Fruit fly (Drosophila melanogaster) whole organism, embryonic: ENCODE measurements around the gene Polr1D.

Source experiments
- CG10274 ChIP-seq: fragments of 200-800 bp; sonication (Bioruptor generic); optimal IDR thresholded peaks from 3 replicates; lab custom pipeline; 2017; ENCODE audit warnings: missing biosample characterization, mild to moderate bottlenecking, missing genetic modification characterization
- klu ChIP-seq: fragments of 200-800 bp; sonication (Bioruptor generic); IDR thresholded peaks from 2 replicates; pipeline ENCODE4 v1.3.6; 2022; ENCODE audit warnings: missing biosample characterization, missing genetic modification characterization

DNA sequence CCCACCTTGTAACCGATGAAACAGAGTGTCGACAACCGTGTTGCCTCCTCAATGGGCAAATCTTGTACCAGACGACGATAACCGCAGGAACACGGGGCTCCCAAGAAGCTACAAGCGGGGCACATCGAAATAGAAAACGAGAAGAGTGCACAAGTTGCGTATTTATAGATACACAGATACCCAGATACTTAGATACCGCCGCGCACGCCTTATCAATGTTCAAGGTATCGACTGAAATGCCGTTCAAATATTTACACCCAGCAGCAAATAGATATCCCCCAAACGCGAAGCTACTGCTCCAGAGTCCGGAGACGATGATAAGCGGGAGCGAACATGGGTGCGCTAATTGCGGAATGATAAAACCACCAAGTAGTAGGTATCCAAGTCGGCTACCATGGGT lies 36.4 kb downstream of the Polr1D start:
- TF ChIP-seq klu (GFP tag; lab: Robert Waterston, UW) (no peak), CG10274 (GFP tag; lab: Kevin White, UChicago) (no peak)
